Worm (Caenorhabditis elegans) whole organism, midembryonic: ENCODE measurements around the gene Y32B12A.5.

Source experiments
- T22C8.4 ChIP-seq: fragments of 200-800 bp; sonication (Bioruptor generic); IDR thresholded peaks from 2 replicates; pipeline ENCODE4 v1.3.6; 2022; ENCODE audit warnings: missing genetic modification characterization, missing compliant biosample characterization
- cog-1 ChIP-seq: sonication (generic microtip); optimal IDR thresholded peaks from 2 replicates; lab custom pipeline; 2016; ENCODE audit warnings: missing genetic modification characterization, missing compliant biosample characterization
- flt-1 ChIP-seq: fragments of 200-800 bp; sonication (Bioruptor generic); IDR thresholded peaks from 2 replicates; pipeline ENCODE4 v1.3.6; 2022; ENCODE audit warnings: missing genetic modification characterization, missing compliant biosample characterization
- klf-2 ChIP-seq: fragments of 200-800 bp; sonication (Bioruptor generic); conservative IDR thresholded peaks from 2 replicates; pipeline ENCODE4 v1.3.6; 2022; ENCODE audit warnings: missing genetic modification reagents, missing genetic modification characterization, missing compliant biosample characterization
- med-1 ChIP-seq: sonication (generic microtip); optimal IDR thresholded peaks from 2 replicates; lab custom pipeline; 2017; ENCODE audit warnings: missing genetic modification characterization, mild to moderate bottlenecking, missing compliant biosample characterization, antibody characterized with exemption, missing genetic modification reagents; ENCODE audit not compliant: insufficient read depth
- ref-1 ChIP-seq: fragments of 200-800 bp; sonication (Bioruptor generic); conservative IDR thresholded peaks from 2 replicates; pipeline ENCODE4 v1.3.6; 2022; ENCODE audit warnings: missing genetic modification reagents, missing genetic modification characterization, missing compliant biosample characterization
- tab-1 ChIP-seq: fragments of 200-800 bp; sonication (Bioruptor generic); IDR thresholded peaks from 2 replicates; pipeline ENCODE4 v1.3.6; 2022; ENCODE audit warnings: missing genetic modification characterization, missing compliant biosample characterization
- ztf-23 ChIP-seq: fragments of 200-800 bp; sonication (Bioruptor generic); IDR thresholded peaks from 2 replicates; pipeline ENCODE4 v1.3.6; 2022; ENCODE audit warnings: missing genetic modification reagents, missing genetic modification characterization, missing compliant biosample characterization
- ztf-29 ChIP-seq: fragments of 200-800 bp; sonication (Bioruptor generic); IDR thresholded peaks from 2 replicates; pipeline ENCODE4 v1.3.6; 2022; ENCODE audit warnings: missing genetic modification reagents, missing genetic modification characterization, missing compliant biosample characterization

Gene Y32B12A.5

DNA sequence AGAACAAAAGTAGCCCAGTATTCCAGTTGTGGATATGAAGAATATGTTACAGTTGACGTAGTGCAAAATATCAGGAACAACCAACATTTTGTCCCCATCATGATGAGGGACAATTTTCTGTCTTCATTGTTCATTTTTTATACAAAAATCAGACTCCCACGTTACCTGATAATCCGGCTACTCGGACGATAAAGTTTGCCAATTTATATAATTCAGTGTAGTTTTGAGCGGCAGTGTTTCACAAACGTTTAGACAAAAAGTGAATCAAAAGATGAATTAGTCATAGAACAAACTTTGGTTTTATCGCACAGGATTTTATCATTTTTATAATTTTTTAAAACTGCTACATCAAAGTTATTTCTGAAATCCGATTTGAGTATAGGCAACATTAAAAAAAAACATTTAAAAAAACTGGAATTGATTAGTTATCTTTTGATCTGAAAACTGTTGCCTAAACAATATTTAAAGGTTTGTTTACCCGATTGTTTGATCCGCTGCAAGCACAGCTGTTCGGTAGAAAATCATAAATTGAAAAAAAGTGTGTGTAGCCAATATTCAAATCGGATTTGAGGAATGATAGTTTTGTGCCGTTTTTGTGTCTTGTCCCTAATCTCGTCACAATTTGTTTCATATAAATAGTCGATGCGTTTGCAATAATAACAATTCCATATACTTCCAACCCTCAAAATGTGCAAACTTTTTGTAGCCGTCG, 6.3 kb downstream of the Y32B12A.5 start, which contains the start of the genes F57E7.4 and spig-6:
F57E7.4 (minus strand) TSS at position 101 of the 712 bp plus-strand sequence.
spig-6 (plus strand) TSS at position 662 of the 712 bp plus-strand sequence.
- TF ChIP-seq ztf-23 (GFP tag; lab: Robert Waterston, UW): no peak
- TF ChIP-seq ref-1: no peak
- no peak for TF ChIP-seq ztf-29 (GFP tag; lab: Robert Waterston, UW)
- TF ChIP-seq flt-1: no peak
- TF ChIP-seq tab-1 (GFP tag; lab: Robert Waterston, UW): no peak
- TF ChIP-seq cog-1 (tag; lab: Kevin White, UChicago): no peak
- no peak for TF ChIP-seq klf-2 (GFP tag; lab: Robert Waterston, UW)
- TF ChIP-seq med-1 (GFP tag; lab: Kevin White, UChicago): no peak
- no peak for TF ChIP-seq T22C8.4 (GFP tag; lab: Robert Waterston, UW)

DNA sequence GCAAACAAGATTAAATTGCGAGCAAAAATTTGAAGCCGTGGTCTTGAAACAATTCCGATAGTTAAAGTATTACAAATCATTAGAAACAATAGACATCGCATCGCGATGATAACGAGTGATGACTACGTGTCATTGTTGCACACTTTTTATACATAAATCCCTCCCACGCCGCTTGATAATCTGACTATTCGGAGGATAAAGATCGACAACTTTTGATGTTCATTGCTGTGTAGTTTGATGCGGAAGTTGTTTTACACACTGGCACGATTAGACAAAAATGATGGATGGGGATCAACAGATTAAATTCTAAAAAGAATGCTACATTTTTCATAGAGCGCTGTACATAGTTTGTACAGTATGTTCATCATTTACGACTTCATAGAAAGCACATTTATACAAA, 8.1 kb downstream of the Y32B12A.5 start, which contains the start of gene T08G3.11:
T08G3.11 (minus strand) TSS at position 101 of the 400 bp plus-strand sequence.
- no peak for TF ChIP-seq ref-1
- TF ChIP-seq tab-1 (GFP tag; lab: Robert Waterston, UW): no peak
- no peak for TF ChIP-seq T22C8.4 (GFP tag; lab: Robert Waterston, UW)
- TF ChIP-seq klf-2 (GFP tag; lab: Robert Waterston, UW): no peak
- TF ChIP-seq flt-1: no peak
- no peak for TF ChIP-seq ztf-29 (GFP tag; lab: Robert Waterston, UW)
- TF ChIP-seq ztf-23 (GFP tag; lab: Robert Waterston, UW): no peak
- TF ChIP-seq cog-1 (tag; lab: Kevin White, UChicago): no peak
- no peak for TF ChIP-seq med-1 (GFP tag; lab: Kevin White, UChicago)

DNA sequence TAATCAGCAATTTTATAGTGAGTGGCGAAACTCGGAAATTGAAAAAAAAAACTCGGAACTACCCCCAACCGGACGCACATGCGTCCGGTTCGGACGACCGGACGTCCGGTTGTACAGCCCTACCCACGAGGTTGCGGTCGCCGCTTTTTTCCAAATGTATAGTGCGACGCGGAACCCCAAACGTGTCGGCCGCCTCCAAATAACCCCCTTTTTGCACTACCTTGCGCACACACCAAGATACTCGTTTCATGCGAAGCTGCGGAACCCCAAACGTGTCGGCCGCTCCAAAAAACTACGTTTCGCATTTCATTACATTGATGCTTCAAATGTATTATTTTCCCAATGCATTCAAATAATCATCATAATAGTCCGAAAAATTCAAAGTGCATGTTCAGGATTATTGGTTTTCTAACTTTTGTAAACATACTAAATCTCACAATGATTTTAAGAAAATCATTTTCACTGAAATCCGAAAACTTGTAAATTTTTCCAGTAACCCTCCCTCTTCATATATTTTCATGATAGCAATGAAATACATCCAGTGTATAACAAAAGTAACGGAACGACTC, 15.3 kb downstream of the Y32B12A.5 start, which contains the start of gene srw-35:
srw-35 (plus strand) TSS at position 519 of the 569 bp plus-strand sequence.
- TF ChIP-seq flt-1: no peak
- no peak for TF ChIP-seq tab-1 (GFP tag; lab: Robert Waterston, UW)
- no peak for TF ChIP-seq cog-1 (tag; lab: Kevin White, UChicago)
- no peak for TF ChIP-seq ztf-29 (GFP tag; lab: Robert Waterston, UW)
- no peak for TF ChIP-seq ztf-23 (GFP tag; lab: Robert Waterston, UW)

DNA sequence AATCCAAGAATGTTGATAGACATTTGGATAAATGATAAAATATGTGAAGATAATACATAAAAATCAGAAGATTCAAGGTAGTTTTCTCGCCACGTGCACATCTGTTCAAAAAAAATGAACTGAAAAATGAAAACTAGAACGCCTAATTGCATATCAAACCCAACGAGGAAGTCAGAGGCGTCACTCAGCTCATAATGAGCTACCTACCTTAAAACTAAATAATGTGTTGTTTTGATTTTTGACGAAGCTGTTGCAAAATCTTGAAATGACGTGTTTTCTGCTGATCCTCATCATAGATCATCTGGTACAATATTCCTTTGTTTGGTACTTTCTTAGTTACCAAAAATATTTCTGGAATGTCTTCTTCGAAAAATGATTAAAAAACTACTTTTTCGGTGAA, 16.5 kb downstream of the Y32B12A.5 start, which contains the start of gene srh-138:
srh-138 (minus strand) TSS at position 101 of the 400 bp plus-strand sequence.
- TF ChIP-seq ztf-29 (GFP tag; lab: Robert Waterston, UW): no peak
- no peak for TF ChIP-seq tab-1 (GFP tag; lab: Robert Waterston, UW)
- TF ChIP-seq med-1 (GFP tag; lab: Kevin White, UChicago): no peak
- no peak for TF ChIP-seq klf-2 (GFP tag; lab: Robert Waterston, UW)
- no peak for TF ChIP-seq flt-1
- TF ChIP-seq ref-1: no peak
- TF ChIP-seq cog-1 (tag; lab: Kevin White, UChicago): no peak

DNA sequence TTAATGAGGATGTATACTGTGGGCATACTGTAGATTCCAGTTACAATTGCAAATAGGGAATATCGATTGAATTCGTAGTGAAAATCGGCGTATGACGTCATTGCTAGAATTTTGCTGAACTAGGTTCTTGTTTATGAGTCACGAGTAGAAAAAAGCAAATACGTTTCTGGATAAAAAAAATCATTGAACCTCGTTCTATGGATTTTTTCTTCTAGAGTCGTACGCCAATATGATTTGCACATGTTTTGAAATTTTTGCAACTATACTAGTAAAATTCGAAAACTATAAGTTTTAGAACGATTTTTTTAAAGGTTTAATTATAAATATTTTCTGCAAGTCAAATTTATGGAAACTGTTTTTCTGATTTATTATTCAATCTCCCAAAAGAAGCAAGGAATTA, 19.5 kb downstream of the Y32B12A.5 start, which contains the start of gene sru-44:
sru-44 (minus strand) TSS at position 101 of the 400 bp plus-strand sequence.
- TF ChIP-seq klf-2 (GFP tag; lab: Robert Waterston, UW): no peak
- TF ChIP-seq ztf-29 (GFP tag; lab: Robert Waterston, UW): no peak
- TF ChIP-seq cog-1 (tag; lab: Kevin White, UChicago): no peak
- TF ChIP-seq med-1 (GFP tag; lab: Kevin White, UChicago): no peak
- no peak for TF ChIP-seq tab-1 (GFP tag; lab: Robert Waterston, UW)
- no peak for TF ChIP-seq flt-1
- no peak for TF ChIP-seq ref-1
- TF ChIP-seq T22C8.4 (GFP tag; lab: Robert Waterston, UW): no peak
- no peak for TF ChIP-seq ztf-23 (GFP tag; lab: Robert Waterston, UW)

DNA sequence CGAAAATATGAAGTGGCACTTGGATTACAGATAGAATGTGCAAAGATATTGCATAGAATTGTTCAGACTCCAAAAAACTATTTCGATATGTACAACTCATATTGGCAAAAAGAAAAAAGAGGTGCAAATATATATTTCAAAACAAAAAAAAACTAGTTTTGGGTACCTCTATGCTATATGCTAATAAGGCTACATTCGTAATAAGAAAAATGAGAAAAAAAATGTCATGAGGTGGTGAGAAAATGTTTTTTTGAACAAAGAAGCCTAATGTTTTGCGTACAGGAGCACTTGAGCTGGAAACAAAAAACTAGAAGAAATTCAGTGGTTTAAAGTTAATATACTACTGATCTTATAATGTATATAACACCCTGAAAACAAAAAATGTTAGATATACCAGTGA, 26.5 kb downstream of the Y32B12A.5 start, which contains the start of gene srh-142:
srh-142 (minus strand) TSS at position 101 of the 400 bp plus-strand sequence.
- TF ChIP-seq cog-1 (tag; lab: Kevin White, UChicago) (no peak), ref-1 (no peak), klf-2 (GFP tag; lab: Robert Waterston, UW) (no peak), ztf-23 (GFP tag; lab: Robert Waterston, UW) (no peak), flt-1 (no peak), T22C8.4 (GFP tag; lab: Robert Waterston, UW) (no peak), tab-1 (GFP tag; lab: Robert Waterston, UW) (no peak), med-1 (GFP tag; lab: Kevin White, UChicago) (no peak), ztf-29 (GFP tag; lab: Robert Waterston, UW) (no peak)

DNA sequence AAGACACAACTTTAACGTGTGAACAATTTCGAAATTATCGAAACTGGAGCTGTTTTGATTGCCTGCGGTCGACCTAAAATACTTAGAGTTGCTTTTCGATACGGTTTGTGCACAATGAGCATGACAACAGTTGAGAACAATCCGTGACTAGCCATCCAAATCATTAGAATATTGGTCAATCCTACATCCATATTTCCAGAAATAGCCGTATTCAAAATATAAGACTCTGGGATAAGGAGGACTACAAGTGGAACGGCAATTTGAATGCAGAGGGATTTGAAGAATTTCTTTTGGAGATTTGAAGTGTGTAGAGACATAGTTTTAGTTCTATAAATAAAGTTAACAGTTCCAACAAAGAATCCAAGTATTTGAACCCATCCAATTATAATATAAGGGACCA, 28.0 kb downstream of the Y32B12A.5 start:
- TF ChIP-seq ztf-29 (GFP tag; lab: Robert Waterston, UW) (no peak), flt-1 (no peak), tab-1 (GFP tag; lab: Robert Waterston, UW) (no peak)

DNA sequence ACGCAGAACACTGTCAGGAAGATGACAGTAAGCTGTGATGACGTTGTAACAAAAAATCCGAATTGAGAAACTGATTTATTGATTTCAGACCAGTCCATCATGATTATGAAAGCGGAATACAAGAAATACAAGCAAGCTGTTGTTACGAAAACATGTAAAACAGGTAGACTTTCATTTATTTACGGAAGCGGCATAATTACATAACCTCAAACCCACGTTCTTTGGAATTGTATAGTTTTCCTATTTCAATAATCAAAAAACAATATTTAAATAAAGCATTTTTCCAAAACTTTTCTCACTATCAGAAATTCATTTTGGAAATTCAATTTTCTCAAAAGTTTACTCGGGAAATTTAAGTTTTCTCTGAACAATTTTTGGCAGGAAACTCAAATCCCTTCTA, 28.7 kb downstream of the Y32B12A.5 start, which contains the start of gene str-15:
str-15 (minus strand) TSS at position 101 of the 400 bp plus-strand sequence.
- TF ChIP-seq ref-1 (no peak), T22C8.4 (GFP tag; lab: Robert Waterston, UW) (no peak), cog-1 (tag; lab: Kevin White, UChicago) (no peak), ztf-29 (GFP tag; lab: Robert Waterston, UW) (no peak), ztf-23 (GFP tag; lab: Robert Waterston, UW) (no peak), klf-2 (GFP tag; lab: Robert Waterston, UW) (no peak), med-1 (GFP tag; lab: Kevin White, UChicago) (no peak), tab-1 (GFP tag; lab: Robert Waterston, UW) (no peak)

DNA sequence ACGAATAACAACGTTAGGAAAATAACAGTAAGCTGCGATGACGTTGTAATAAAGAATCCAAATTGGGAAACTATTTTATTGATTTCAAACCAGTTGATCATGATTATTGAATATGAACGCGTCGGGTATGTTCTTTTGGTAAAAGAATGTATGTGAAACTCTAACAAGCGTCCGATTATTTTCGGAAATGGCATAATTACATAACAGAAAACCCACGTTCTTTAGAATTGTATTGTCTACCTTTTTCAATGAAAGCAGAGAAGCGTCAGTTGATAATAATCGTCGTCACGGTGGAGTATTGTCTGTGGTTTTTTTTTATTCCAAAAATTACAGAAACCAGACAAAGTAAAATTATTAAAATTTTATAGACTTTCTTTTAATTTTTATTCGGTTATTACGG, 32.3 kb downstream of the Y32B12A.5 start, which contains the start of gene str-14:
str-14 (minus strand) TSS at position 101 of the 400 bp plus-strand sequence.
- TF ChIP-seq tab-1 (GFP tag; lab: Robert Waterston, UW): no peak
- TF ChIP-seq flt-1: no peak
- TF ChIP-seq med-1 (GFP tag; lab: Kevin White, UChicago): no peak
- no peak for TF ChIP-seq T22C8.4 (GFP tag; lab: Robert Waterston, UW)
- no peak for TF ChIP-seq ztf-29 (GFP tag; lab: Robert Waterston, UW)
- TF ChIP-seq ztf-23 (GFP tag; lab: Robert Waterston, UW): no peak
- TF ChIP-seq cog-1 (tag; lab: Kevin White, UChicago): no peak
- TF ChIP-seq ref-1: no peak
- TF ChIP-seq klf-2 (GFP tag; lab: Robert Waterston, UW): no peak
